Worm (Caenorhabditis elegans) whole organism, L2 larva: Measurements from ENCODE around the gene rsp-6.

Experiments used
- aly-2 ChIP-seq: fragments of 150-350 bp; optimal IDR thresholded peaks from 2 replicates; lab custom pipeline; 2014; ENCODE audit warnings: missing biosample characterization, missing genetic modification characterization
- elt-1 ChIP-seq: fragments of 150-350 bp; optimal IDR thresholded peaks from 2 replicates; lab custom pipeline; 2014; ENCODE audit warnings: missing biosample characterization, missing genetic modification characterization
- elt-3 ChIP-seq: sonication (generic microtip); optimal IDR thresholded peaks from 2 replicates; lab custom pipeline; 2017; ENCODE audit warnings: missing biosample characterization, missing genetic modification characterization
- lin-39 ChIP-seq: fragments of 150-350 bp; optimal IDR thresholded peaks from 2 replicates; lab custom pipeline; 2014; ENCODE audit warnings: missing biosample characterization, missing genetic modification reagents, missing genetic modification characterization
- unc-39 ChIP-seq: fragments of 150-350 bp; optimal IDR thresholded peaks from 2 replicates; lab custom pipeline; 2014; ENCODE audit warnings: missing biosample characterization, missing genetic modification characterization
- unc-55 ChIP-seq: fragments of 150-350 bp; sonication (generic microtip); optimal IDR thresholded peaks from 3 replicates; lab custom pipeline; 2014; ENCODE audit warnings: missing biosample characterization, missing genetic modification reagents, missing genetic modification characterization

- TF ChIP-seq unc-55 (GFP tag; lab: Kevin White, UChicago) = no peak
- no peak for TF ChIP-seq aly-2
- TF ChIP-seq unc-39 (tag; lab: Kevin White, UChicago) = no peak
- no peak for TF ChIP-seq elt-3 (tag; lab: Kevin White, UChicago)
- TF ChIP-seq elt-1 (tag; lab: Kevin White, UChicago) = no peak
- TF ChIP-seq lin-39 (tag; lab: Kevin White, UChicago) = no peak
Measured at ce11 chrIV:7747838-7748237, 43.2 kb downstream of the rsp-6 start, which contains the start of gene klo-1.
